Fruit fly (Drosophila melanogaster) whole organism, prepupa: ENCODE measurements around the gene gNacalpha.

Experiments
- Blimp-1 ChIP-seq: fragments of 200-800 bp; sonication (Bioruptor generic); optimal IDR thresholded peaks from 3 replicates; lab custom pipeline; 2017; ENCODE audit warnings: missing biosample characterization, missing genetic modification characterization, mild to moderate bottlenecking, moderate library complexity, missing genetic modification reagents
- CG10631 ChIP-seq: fragments of 200-800 bp; sonication (Bioruptor generic); optimal IDR thresholded peaks from 2 replicates; lab custom pipeline; 2016; ENCODE audit warnings: missing biosample characterization, missing genetic modification characterization
- CG10669 ChIP-seq: fragments of 200-800 bp; sonication (Bioruptor generic); optimal IDR thresholded peaks from 3 replicates; lab custom pipeline; 2018; ENCODE audit warnings: missing biosample characterization, mild to moderate bottlenecking, missing genetic modification characterization, moderate library complexity
- CG11294 ChIP-seq: fragments of 200-800 bp; sonication (Bioruptor generic); IDR thresholded peaks from 2 replicates; pipeline ENCODE4 v1.3.6; 2022; ENCODE audit warnings: missing biosample characterization, missing genetic modification characterization
- CG11762 ChIP-seq: fragments of 200-800 bp; sonication (Bioruptor generic); optimal IDR thresholded peaks from 3 replicates; lab custom pipeline; 2016; ENCODE audit warnings: missing biosample characterization, missing genetic modification characterization; ENCODE audit not compliant: insufficient read depth
- CG11902 ChIP-seq: fragments of 200-800 bp; sonication (Bioruptor generic); optimal IDR thresholded peaks from 3 replicates; lab custom pipeline; 2016; ENCODE audit warnings: missing biosample characterization, missing genetic modification characterization
- CG15336 ChIP-seq: fragments of 200-800 bp; sonication (Bioruptor generic); IDR thresholded peaks from 2 replicates; pipeline ENCODE4 v1.3.6; 2022; ENCODE audit warnings: missing biosample characterization, missing genetic modification characterization
- CG1621 ChIP-seq: fragments of 200-800 bp; sonication (Bioruptor generic); optimal IDR thresholded peaks from 3 replicates; lab custom pipeline; 2018; ENCODE audit warnings: missing biosample characterization, mild to moderate bottlenecking, missing genetic modification characterization
- CG16779 ChIP-seq: fragments of 200-800 bp; sonication (Bioruptor generic); optimal IDR thresholded peaks from 3 replicates; lab custom pipeline; 2017; ENCODE audit warnings: missing biosample characterization, mild to moderate bottlenecking, missing genetic modification characterization
- CG3032 ChIP-seq: fragments of 200-800 bp; optimal IDR thresholded peaks from 2 replicates; lab custom pipeline; 2019; ENCODE audit warnings: missing biosample characterization, mild to moderate bottlenecking, missing genetic modification characterization, moderate library complexity
- CG31627 ChIP-seq: fragments of 200-800 bp; sonication (Bioruptor generic); optimal IDR thresholded peaks from 3 replicates; lab custom pipeline; 2016; ENCODE audit warnings: missing biosample characterization, missing genetic modification characterization
- CG32006 ChIP-seq: fragments of 200-800 bp; sonication (Bioruptor generic); optimal IDR thresholded peaks from 3 replicates; lab custom pipeline; 2017; ENCODE audit warnings: missing biosample characterization, mild to moderate bottlenecking, missing genetic modification characterization
- CG3919 ChIP-seq: fragments of 200-800 bp; sonication (Bioruptor generic); optimal IDR thresholded peaks from 3 replicates; lab custom pipeline; 2016; ENCODE audit warnings: missing biosample characterization, missing genetic modification characterization
- CG4318 ChIP-seq: fragments of 200-800 bp; sonication (Bioruptor generic); optimal IDR thresholded peaks from 3 replicates; lab custom pipeline; 2017; ENCODE audit warnings: missing biosample characterization, mild to moderate bottlenecking, missing genetic modification characterization
- CG6163 ChIP-seq: fragments of 200-800 bp; sonication (Bioruptor generic); IDR thresholded peaks from 3 replicates; pipeline ENCODE4 v1.3.6; 2022; ENCODE audit warnings: missing biosample characterization, missing genetic modification characterization
- CG6276 ChIP-seq: fragments of 200-800 bp; sonication (Bioruptor generic); optimal IDR thresholded peaks from 2 replicates; lab custom pipeline; 2017; ENCODE audit warnings: missing biosample characterization, mild to moderate bottlenecking, missing genetic modification characterization
- CG6792 ChIP-seq: fragments of 200-800 bp; sonication (Bioruptor generic); optimal IDR thresholded peaks from 3 replicates; lab custom pipeline; 2016; ENCODE audit warnings: missing biosample characterization, missing genetic modification characterization
- CG6808 ChIP-seq: fragments of 200-800 bp; sonication (Bioruptor generic); optimal IDR thresholded peaks from 3 replicates; lab custom pipeline; 2017; ENCODE audit warnings: missing biosample characterization, missing genetic modification characterization, mild to moderate bottlenecking, moderate library complexity, missing genetic modification reagents
- CG8119 ChIP-seq: fragments of 200-800 bp; sonication (Bioruptor generic); IDR thresholded peaks from 3 replicates; pipeline ENCODE4 v1.3.6; 2022; ENCODE audit warnings: missing biosample characterization, missing genetic modification characterization
- CG8319 ChIP-seq: fragments of 200-800 bp; sonication (Bioruptor generic); optimal IDR thresholded peaks from 3 replicates; lab custom pipeline; 2016; ENCODE audit warnings: missing biosample characterization, missing genetic modification characterization
- CG8632 ChIP-seq: fragments of 200-800 bp; sonication (Bioruptor generic); optimal IDR thresholded peaks from 3 replicates; lab custom pipeline; 2016; ENCODE audit warnings: missing biosample characterization, missing genetic modification characterization
- CG9139 ChIP-seq: fragments of 200-800 bp; sonication (Bioruptor generic); optimal IDR thresholded peaks from 3 replicates; lab custom pipeline; 2017; ENCODE audit warnings: missing biosample characterization, mild to moderate bottlenecking, missing genetic modification characterization
- Eip75B ChIP-seq: fragments of 200-800 bp; sonication (Bioruptor generic); optimal IDR thresholded peaks from 3 replicates; lab custom pipeline; 2016; ENCODE audit warnings: missing biosample characterization, missing genetic modification characterization
- Eip78C ChIP-seq: fragments of 200-800 bp; sonication (Bioruptor generic); peaks from one replicate; lab custom pipeline; 2016; ENCODE audit warnings: missing biosample characterization, missing genetic modification characterization
- Eip93F ChIP-seq: fragments of 200-800 bp; sonication (Bioruptor generic); optimal IDR thresholded peaks from 2 replicates; lab custom pipeline; 2016; ENCODE audit warnings: missing biosample characterization, mild to moderate bottlenecking, missing genetic modification characterization
- Ets21C ChIP-seq: fragments of 200-800 bp; sonication (Bioruptor generic); optimal IDR thresholded peaks from 3 replicates; lab custom pipeline; 2016; ENCODE audit warnings: missing biosample characterization, missing genetic modification characterization
- Gug ChIP-seq: fragments of 200-800 bp; sonication (Bioruptor generic); IDR thresholded peaks from 2 replicates; pipeline ENCODE4 v1.3.6; 2022; ENCODE audit warnings: missing biosample characterization, missing genetic modification characterization
- Hr39 ChIP-seq: fragments of 200-800 bp; sonication (Bioruptor generic); optimal IDR thresholded peaks from 2 replicates; lab custom pipeline; 2016; ENCODE audit warnings: missing biosample characterization, missing genetic modification characterization
- Hr4 ChIP-seq: fragments of 200-800 bp; sonication (Bioruptor generic); optimal IDR thresholded peaks from 3 replicates; lab custom pipeline; 2016; ENCODE audit warnings: missing biosample characterization, missing genetic modification characterization
- Lpt ChIP-seq: fragments of 200-800 bp; sonication (Bioruptor generic); optimal IDR thresholded peaks from 3 replicates; lab custom pipeline; 2016; ENCODE audit warnings: missing biosample characterization, missing genetic modification characterization
- Met ChIP-seq: fragments of 200-800 bp; sonication (Bioruptor generic); optimal IDR thresholded peaks from 3 replicates; lab custom pipeline; 2016; ENCODE audit warnings: missing biosample characterization, missing genetic modification characterization
- OdsH ChIP-seq: fragments of 200-800 bp; sonication (Bioruptor generic); optimal IDR thresholded peaks from 3 replicates; lab custom pipeline; 2016; ENCODE audit warnings: missing biosample characterization, missing genetic modification characterization
- Smox ChIP-seq: fragments of 200-800 bp; sonication (Bioruptor generic); optimal IDR thresholded peaks from 3 replicates; lab custom pipeline; 2016; ENCODE audit warnings: missing biosample characterization, missing genetic modification characterization
- Sox102F ChIP-seq: fragments of 200-800 bp; sonication (Bioruptor generic); optimal IDR thresholded peaks from 2 replicates; lab custom pipeline; 2016; ENCODE audit warnings: missing biosample characterization, mild to moderate bottlenecking, missing genetic modification characterization
- Sox14 ChIP-seq: fragments of 200-800 bp; sonication (Bioruptor generic); optimal IDR thresholded peaks from 3 replicates; lab custom pipeline; 2016; ENCODE audit warnings: missing biosample characterization, missing genetic modification characterization
- Sox15 ChIP-seq: fragments of 200-800 bp; sonication (Bioruptor generic); optimal IDR thresholded peaks from 3 replicates; lab custom pipeline; 2016; ENCODE audit warnings: missing biosample characterization, missing genetic modification characterization
- achi ChIP-seq: fragments of 200-800 bp; sonication (Bioruptor generic); optimal IDR thresholded peaks from 3 replicates; lab custom pipeline; 2016; ENCODE audit warnings: missing biosample characterization, missing genetic modification characterization
- acj6 ChIP-seq: fragments of 200-800 bp; sonication (Bioruptor generic); optimal IDR thresholded peaks from 3 replicates; lab custom pipeline; 2016; ENCODE audit warnings: missing biosample characterization, missing genetic modification characterization
- dac ChIP-seq: fragments of 200-800 bp; sonication (Bioruptor generic); optimal IDR thresholded peaks from 2 replicates; lab custom pipeline; 2017; ENCODE audit warnings: missing biosample characterization, mild to moderate bottlenecking, missing genetic modification characterization
- dsx ChIP-seq: fragments of 200-800 bp; optimal IDR thresholded peaks from 3 replicates; lab custom pipeline; 2019; ENCODE audit warnings: missing biosample characterization, mild to moderate bottlenecking, missing genetic modification characterization, moderate library complexity; ENCODE audit not compliant: poor library complexity, severe bottlenecking
- eg ChIP-seq: fragments of 200-800 bp; sonication (Bioruptor generic); IDR thresholded peaks from 3 replicates; pipeline ENCODE4 v1.3.6; 2022; ENCODE audit warnings: missing biosample characterization, missing genetic modification characterization
- fd59A ChIP-seq: fragments of 200-800 bp; sonication (Bioruptor generic); optimal IDR thresholded peaks from 2 replicates; lab custom pipeline; 2017; ENCODE audit warnings: missing biosample characterization, mild to moderate bottlenecking, missing genetic modification characterization, missing genetic modification reagents
- fd85E ChIP-seq: fragments of 200-800 bp; sonication (Bioruptor generic); optimal IDR thresholded peaks from 3 replicates; lab custom pipeline; 2016; ENCODE audit warnings: missing biosample characterization, missing genetic modification characterization
- fkh ChIP-seq: fragments of 200-800 bp; sonication (Bioruptor generic); optimal IDR thresholded peaks from 3 replicates; lab custom pipeline; 2017; ENCODE audit warnings: missing biosample characterization, mild to moderate bottlenecking, missing genetic modification characterization, moderate library complexity
- lz ChIP-seq: fragments of 200-800 bp; sonication (Bioruptor generic); optimal IDR thresholded peaks from 3 replicates; lab custom pipeline; 2016; ENCODE audit warnings: missing biosample characterization, missing genetic modification characterization
- net ChIP-seq: fragments of 200-800 bp; sonication (Bioruptor generic); optimal IDR thresholded peaks from 3 replicates; lab custom pipeline; 2016; ENCODE audit warnings: missing biosample characterization, missing genetic modification characterization
- pdm3 ChIP-seq: fragments of 200-800 bp; sonication (Bioruptor generic); optimal IDR thresholded peaks from 3 replicates; lab custom pipeline; 2016; ENCODE audit warnings: missing biosample characterization, missing genetic modification characterization
- salr ChIP-seq, 2 experiments: fragments of 200-800 bp; sonication (Bioruptor generic); optimal IDR thresholded peaks; 3 replicates each; lab custom pipeline; 2016 to 2018; ENCODE audit warnings: missing biosample characterization in 2 of 2, missing genetic modification characterization in 2 of 2, mild to moderate bottlenecking in 1 of 2
- spab ChIP-seq: fragments of 200-800 bp; sonication (Bioruptor generic); optimal IDR thresholded peaks from 2 replicates; lab custom pipeline; 2017; ENCODE audit warnings: missing biosample characterization, mild to moderate bottlenecking, missing genetic modification characterization, missing genetic modification reagents
- ss ChIP-seq, 2 experiments: fragments of 200-800 bp; sonication (Bioruptor generic); optimal IDR thresholded peaks; 2 replicates in 1 of 2; 3 replicates in 1 of 2; lab custom pipeline; 2017 to 2018; ENCODE audit warnings: mild to moderate bottlenecking in 2 of 2, missing biosample characterization in 2 of 2, missing genetic modification characterization in 2 of 2, moderate library complexity in 1 of 2
- svp ChIP-seq: fragments of 200-800 bp; sonication (Bioruptor generic); peaks from one replicate; lab custom pipeline; 2016; ENCODE audit warnings: missing biosample characterization, missing genetic modification characterization
- topi ChIP-seq: fragments of 200-800 bp; sonication (Bioruptor generic); optimal IDR thresholded peaks from 3 replicates; lab custom pipeline; 2016; ENCODE audit warnings: missing biosample characterization, missing genetic modification characterization

The gNacalpha gene

DNA sequence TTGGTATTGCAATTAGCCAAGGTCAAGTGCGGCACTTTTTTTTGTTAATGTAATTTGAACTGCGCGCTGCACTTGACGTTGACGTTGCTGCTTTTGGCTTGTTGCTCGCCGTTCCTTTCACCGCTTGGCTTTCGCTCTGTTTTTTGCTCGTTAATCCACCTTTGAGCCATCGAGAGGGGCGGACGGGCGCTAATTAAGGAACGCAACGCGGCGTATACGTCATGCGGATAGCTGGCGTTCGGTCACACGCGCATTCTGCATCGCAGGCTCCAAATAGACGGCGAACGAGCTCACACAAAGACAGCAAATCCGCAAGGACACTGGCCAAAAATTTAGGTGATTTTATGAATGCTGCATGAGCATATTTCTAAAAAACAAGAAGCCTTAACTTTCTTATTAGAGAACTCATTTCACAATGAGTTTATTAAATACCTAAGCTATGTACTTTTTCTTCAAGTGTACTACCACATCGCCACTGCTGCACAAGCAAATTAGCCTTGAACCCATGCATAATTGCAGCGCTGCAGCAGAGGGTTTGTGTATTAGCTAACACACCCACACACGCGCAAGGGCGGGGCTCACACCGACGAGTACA lies 49.4 kb downstream of the gNacalpha start:
- TF ChIP-seq CG11902 (no peak), CG6276 (no peak), Blimp-1 (GFP tag; lab: Kevin White, UChicago) (no peak), CG1621 (no peak), Smox (no peak), Sox102F (GFP tag; lab: Kevin White, UChicago) (no peak), spab (GFP tag; lab: Kevin White, UChicago) (peak; percentile 2), CG8632 (GFP tag; lab: Kevin White, UChicago) (no peak), fd59A (GFP tag; lab: Kevin White, UChicago) (no peak), CG10631 (no peak), fkh (GFP tag; lab: Kevin White, UChicago) (no peak), ss (GFP tag; optimal IDR thresholded peaks at IDR 0.05; lab: Kevin White, UChicago) (no peak), CG3919 (GFP tag; lab: Kevin White, UChicago) (peak; percentile 29), CG16779 (tag; lab: Kevin White, UChicago) (no peak), topi (GFP tag; lab: Kevin White, UChicago) (no peak), eg (GFP tag; lab: Robert Waterston, UW) (peak; percentile 53; the same call in 1 of the 3 replicates), Eip75B (GFP tag; lab: Kevin White, UChicago) (no peak), Met (no peak), dac (no peak), salr (GFP tag; optimal IDR thresholded peaks at IDR 0.05; lab: Kevin White, UChicago) (no peak), CG6792 (GFP tag; lab: Kevin White, UChicago) (no peak), Sox14 (peak; percentile 22), CG6808 (GFP tag; lab: Kevin White, UChicago) (no peak), fd85E (no peak), CG32006 (GFP tag; lab: Kevin White, UChicago) (no peak), achi (GFP tag; lab: Kevin White, UChicago) (peak; percentile 34), acj6 (GFP tag; lab: Kevin White, UChicago) (peak; percentile 29), CG3032 (tag; lab: Kevin White, UChicago) (no peak), Eip78C (no peak), CG15336 (GFP tag; lab: Robert Waterston, UW) (0 out of 2 replicates have a peak, but pooled peaks have one; percentile 27), Hr39 (GFP tag; lab: Kevin White, UChicago) (no peak), dsx (GFP tag; lab: Kevin White, UChicago) (no peak), Eip93F (GFP tag; lab: Kevin White, UChicago) (no peak), CG8319 (GFP tag; lab: Kevin White, UChicago) (no peak), CG6163 (GFP tag; lab: Robert Waterston, UW) (peak; percentile 58; the same call in 1 of the 3 replicates), svp (GFP tag; lab: Kevin White, UChicago) (peak; percentile 66), CG10669 (GFP tag; lab: Kevin White, UChicago) (peak; percentile 36), lz (GFP tag; lab: Kevin White, UChicago) (no peak), CG8119 (GFP tag; lab: Robert Waterston, UW) (peak; percentile 43; the same call in 1 of the 3 replicates), CG11294 (0 out of 2 replicates have a peak, but pooled peaks have one; percentile 21), Sox15 (no peak), Ets21C (GFP tag; lab: Kevin White, UChicago) (no peak), net (GFP tag; lab: Kevin White, UChicago) (no peak), CG31627 (GFP tag; lab: Kevin White, UChicago) (peak; percentile 21), pdm3 (no peak), Gug (GFP tag; lab: Robert Waterston, UW) (peak; percentile 40), OdsH (no peak), CG11762 (GFP tag; lab: Kevin White, UChicago) (no peak), CG9139 (GFP tag; lab: Kevin White, UChicago) (no peak), Hr4 (no peak), Lpt (GFP tag; lab: Kevin White, UChicago) (no peak), CG4318 (GFP tag; lab: Kevin White, UChicago) (no peak)
